Fruit fly (Drosophila melanogaster): ENCODE data around the gene CG5404.

Gene CG5404

dm6 chr3R:15694332-15694731 lies 10.1 kb upstream of the CG5404 start (continued):
- TF ChIP-seq CG10431 (GFP tag; optimal IDR thresholded peaks at IDR 0.05) (no peak), lab (GFP tag; optimal IDR thresholded peaks at IDR 0.05) (peak; percentile 59)

- no peak for TF ChIP-seq CG15601 (tag; optimal IDR thresholded peaks at IDR 0.05)
- peak; percentile 0 for TF ChIP-seq lab (GFP tag; optimal IDR thresholded peaks at IDR 0.05)
- TF ChIP-seq Dek (tag; optimal IDR thresholded peaks at IDR 0.05) = no peak
- TF ChIP-seq cato (GFP tag; optimal IDR thresholded peaks at IDR 0.05; ENCODE audit: borderline replicate concordance) = no peak
These were observed 9.5 kb upstream of the CG5404 start, which contains the start of gene CG5399 for dm6 chr3R:15694941-15695340. Gene CG5399 (plus strand): TSS chr3R:15695241.

dm6 chr3R:15696461-15697044 lies 7.9 kb upstream of the CG5404 start:
- peak; percentile 8 for TF ChIP-seq sqz (GFP tag; optimal IDR thresholded peaks at IDR 0.05)
- TF ChIP-seq sug (tag; optimal IDR thresholded peaks at IDR 0.05) = peak; percentile 75
- TF ChIP-seq cwo (GFP tag; optimal IDR thresholded peaks at IDR 0.05) = peak; percentile 33
- TF ChIP-seq sd (tag; optimal IDR thresholded peaks at IDR 0.05) = peak; percentile 78
- TF ChIP-seq exex (tag; optimal IDR thresholded peaks at IDR 0.05) = peak; percentile 98
- peak; percentile 88 for TF ChIP-seq CG34376 (GFP tag; optimal IDR thresholded peaks at IDR 0.05)
- peak; percentile 10 for TF ChIP-seq Med (GFP tag)
- peak; percentile 96 for TF ChIP-seq mirr (GFP tag; optimal IDR thresholded peaks at IDR 0.05)
- no peak for TF ChIP-seq gcm2 (GFP tag; optimal IDR thresholded peaks at IDR 0.05)
- peak; percentile 10 for TF ChIP-seq BtbVII (GFP tag; optimal IDR thresholded peaks at IDR 0.05)
- TF ChIP-seq Vsx1 (GFP tag; optimal IDR thresholded peaks at IDR 0.05) = peak; percentile 79
- peak; percentile 66 for TF ChIP-seq gro (GFP tag; optimal IDR thresholded peaks at IDR 0.05)
- peak; percentile 1 for TF ChIP-seq CG15514 (GFP tag; optimal IDR thresholded peaks at IDR 0.05)
- peak; percentile 34 for TF ChIP-seq CG3281 (GFP tag; optimal IDR thresholded peaks at IDR 0.05)
- TF ChIP-seq CG32767 (GFP tag; IDR thresholded peaks at IDR 0.05) = no peak
- TF ChIP-seq HmgZ (tag; optimal IDR thresholded peaks at IDR 0.05) = peak; percentile 5
- TF ChIP-seq CG13287 (GFP tag; IDR thresholded peaks at IDR 0.05; ENCODE audit: partially characterized antibody) = no peak
- TF ChIP-seq grn (GFP tag; optimal IDR thresholded peaks at IDR 0.05) = peak; percentile 92
- no peak for TF ChIP-seq CG12236 (GFP tag; optimal IDR thresholded peaks at IDR 0.05)
- TF ChIP-seq CG10543 (GFP tag; optimal IDR thresholded peaks at IDR 0.05) = peak; percentile 36
- no peak for TF ChIP-seq CG12299 (tag; optimal IDR thresholded peaks at IDR 0.05)
- TF ChIP-seq CG18599 (GFP tag; optimal IDR thresholded peaks at IDR 0.05) = peak; percentile 38
- TF ChIP-seq Hey (tag; optimal IDR thresholded peaks at IDR 0.05) = peak; percentile 6
- TF ChIP-seq HHEX (GFP tag; optimal IDR thresholded peaks at IDR 0.05) = peak; percentile 30
- TF ChIP-seq Lim3 (GFP tag; IDR thresholded peaks at IDR 0.05) = peak; percentile 52; the same call in 1 of the 2 replicates
- no peak for TF ChIP-seq CG12769 (tag; optimal IDR thresholded peaks at IDR 0.05)
- TF ChIP-seq rib (GFP tag; IDR thresholded peaks at IDR 0.05) = peak; percentile 66; the same call in 1 of the 2 replicates
- peak; percentile 28 for TF ChIP-seq CG2678 (tag; optimal IDR thresholded peaks at IDR 0.05)
- peak; percentile 75 for TF ChIP-seq lab (GFP tag; optimal IDR thresholded peaks at IDR 0.05)
- TF ChIP-seq CG12071 (GFP tag; optimal IDR thresholded peaks at IDR 0.05) = peak; percentile 9

- no peak for TF ChIP-seq CG4328 (GFP tag; optimal IDR thresholded peaks at IDR 0.05)
- no peak for TF ChIP-seq CG3065 (GFP tag; optimal IDR thresholded peaks at IDR 0.05)
- TF ChIP-seq CG30431 (GFP tag; optimal IDR thresholded peaks at IDR 0.05) = no peak
- TF ChIP-seq CG4730 (GFP tag; IDR thresholded peaks at IDR 0.05) = no peak
- TF ChIP-seq so (GFP tag; IDR thresholded peaks at IDR 0.05) = no peak
- no peak for TF ChIP-seq lola (GFP tag; optimal IDR thresholded peaks at IDR 0.05)
- no peak for TF ChIP-seq peb (GFP tag; IDR thresholded peaks at IDR 0.05)
- TF ChIP-seq CG34224 (GFP tag; IDR thresholded peaks at IDR 0.05; ENCODE audit: partially characterized antibody) = no peak
- no peak for TF ChIP-seq tin (GFP tag; optimal IDR thresholded peaks at IDR 0.05)
- TF ChIP-seq Aef1 (GFP tag; IDR thresholded peaks at IDR 0.05) = 0 out of 3 replicates have a peak, but pooled peaks have one; percentile 18
- no peak for TF ChIP-seq caup (GFP tag; optimal IDR thresholded peaks at IDR 0.05; ENCODE audit: severe bottlenecking)
- no peak for TF ChIP-seq Awh (GFP tag; IDR thresholded peaks at IDR 0.05)
These were observed 3.7 kb upstream of the CG5404 start for dm6 chr3R:15700801-15701200.

Measured in whole organism, embryonic.